Fruit fly (Drosophila melanogaster) whole organism, embryonic: ENCODE measurements around the gene Arfip.
A peak's percentile ranks its signal among the peaks of the same experiment; 100 is the strongest.

Experiments
- BEAF-32 ChIP-seq: fragments of 200-800 bp; sonication (Bioruptor generic); optimal IDR thresholded peaks from 3 replicates; lab custom pipeline; 2017; ENCODE audit warnings: missing biosample characterization, missing genetic modification characterization, mild to moderate bottlenecking, moderate library complexity, missing genetic modification reagents
- CG10267 ChIP-seq: fragments of 200-800 bp; sonication (Bioruptor generic); optimal IDR thresholded peaks from 2 replicates; lab custom pipeline; 2018; ENCODE audit warnings: missing biosample characterization, mild to moderate bottlenecking, missing genetic modification characterization, moderate library complexity
- CG10565 ChIP-seq: fragments of 200-800 bp; sonication (Bioruptor generic); optimal IDR thresholded peaks from 3 replicates; lab custom pipeline; 2016; ENCODE audit warnings: missing biosample characterization, mild to moderate bottlenecking, missing genetic modification characterization
- CG12071 ChIP-seq: fragments of 200-800 bp; sonication (Bioruptor generic); optimal IDR thresholded peaks from 3 replicates; lab custom pipeline; 2018; ENCODE audit warnings: missing biosample characterization, mild to moderate bottlenecking, missing genetic modification characterization
- CG12219 ChIP-seq: fragments of 200-800 bp; sonication (Bioruptor generic); optimal IDR thresholded peaks from 3 replicates; lab custom pipeline; 2018; ENCODE audit warnings: missing biosample characterization, mild to moderate bottlenecking, missing genetic modification characterization
- CG12299 ChIP-seq: fragments of 200-800 bp; sonication (Bioruptor generic); optimal IDR thresholded peaks from 2 replicates; lab custom pipeline; 2018; ENCODE audit warnings: missing biosample characterization, mild to moderate bottlenecking, missing genetic modification characterization
- CG13894 ChIP-seq: fragments of 200-800 bp; sonication (Bioruptor generic); optimal IDR thresholded peaks from 3 replicates; lab custom pipeline; 2018; ENCODE audit warnings: missing biosample characterization, mild to moderate bottlenecking, missing genetic modification characterization, moderate library complexity
- CG14441 ChIP-seq: fragments of 200-800 bp; sonication (Bioruptor generic); IDR thresholded peaks from 2 replicates; pipeline ENCODE4 v1.3.6; 2022; ENCODE audit warnings: missing biosample characterization, missing genetic modification characterization
- CG15514 ChIP-seq: fragments of 200-800 bp; sonication (Bioruptor generic); optimal IDR thresholded peaks from 3 replicates; lab custom pipeline; 2017; ENCODE audit warnings: missing biosample characterization, missing genetic modification characterization, mild to moderate bottlenecking, moderate library complexity, missing genetic modification reagents
- CG17568 ChIP-seq: fragments of 200-800 bp; sonication (Bioruptor generic); optimal IDR thresholded peaks from 2 replicates; lab custom pipeline; 2018; ENCODE audit warnings: missing biosample characterization, mild to moderate bottlenecking, missing genetic modification characterization, moderate library complexity
- CG17829 ChIP-seq: fragments of 200-800 bp; optimal IDR thresholded peaks from 2 replicates; lab custom pipeline; 2019; ENCODE audit warnings: missing biosample characterization, mild to moderate bottlenecking, missing genetic modification characterization, moderate library complexity
- CG2116 ChIP-seq: fragments of 200-800 bp; sonication (Bioruptor generic); optimal IDR thresholded peaks from 3 replicates; lab custom pipeline; 2018; ENCODE audit warnings: missing biosample characterization, mild to moderate bottlenecking, missing genetic modification characterization
- CG32532 ChIP-seq: fragments of 200-800 bp; sonication (Bioruptor generic); IDR thresholded peaks from 2 replicates; pipeline ENCODE4 v1.3.6; 2022; ENCODE audit warnings: missing biosample characterization, missing genetic modification characterization
- CG4424 ChIP-seq: fragments of 200-800 bp; sonication (Bioruptor generic); optimal IDR thresholded peaks from 3 replicates; lab custom pipeline; 2016; ENCODE audit warnings: missing biosample characterization, missing genetic modification characterization
- CG5953 ChIP-seq: fragments of 200-800 bp; sonication (Bioruptor generic); IDR thresholded peaks from 2 replicates; pipeline ENCODE4 v1.3.6; 2022; ENCODE audit warnings: missing biosample characterization, missing genetic modification characterization
- CG7372 ChIP-seq: fragments of 200-800 bp; sonication (Bioruptor generic); IDR thresholded peaks from 2 replicates; pipeline ENCODE4 v1.3.6; 2022; ENCODE audit warnings: missing biosample characterization, missing genetic modification characterization
- CG9727 ChIP-seq: fragments of 200-800 bp; sonication (Bioruptor generic); optimal IDR thresholded peaks from 3 replicates; lab custom pipeline; 2017; ENCODE audit warnings: missing biosample characterization, mild to moderate bottlenecking, missing genetic modification characterization
- CG9797 ChIP-seq: fragments of 200-800 bp; sonication (Bioruptor generic); optimal IDR thresholded peaks from 3 replicates; lab custom pipeline; 2018; ENCODE audit warnings: missing biosample characterization, mild to moderate bottlenecking, missing genetic modification characterization
- CoRest ChIP-seq: fragments of 200-800 bp; sonication (Bioruptor generic); optimal IDR thresholded peaks from 3 replicates; lab custom pipeline; 2018; ENCODE audit warnings: missing biosample characterization, mild to moderate bottlenecking, missing genetic modification characterization, moderate library complexity
- Ets65A ChIP-seq: fragments of 200-800 bp; sonication (Bioruptor generic); peaks from one replicate; lab custom pipeline; 2016; ENCODE audit warnings: missing biosample characterization, missing genetic modification characterization
- Ets97D ChIP-seq: fragments of 200-800 bp; sonication (Bioruptor generic); optimal IDR thresholded peaks from 3 replicates; lab custom pipeline; 2016; ENCODE audit warnings: missing biosample characterization, missing genetic modification characterization
- HLHmδ ChIP-seq: fragments of 200-800 bp; sonication (Bioruptor generic); optimal IDR thresholded peaks from 2 replicates; lab custom pipeline; 2018; ENCODE audit warnings: missing biosample characterization, mild to moderate bottlenecking, missing genetic modification characterization, moderate library complexity
- HmgZ ChIP-seq: fragments of 200-800 bp; sonication (Bioruptor generic); optimal IDR thresholded peaks from 2 replicates; lab custom pipeline; 2018; ENCODE audit warnings: missing biosample characterization, mild to moderate bottlenecking, missing genetic modification characterization
- Opbp ChIP-seq: fragments of 200-800 bp; sonication (Bioruptor generic); IDR thresholded peaks from 3 replicates; pipeline ENCODE4 v1.3.6; 2022; ENCODE audit warnings: missing biosample characterization, missing genetic modification characterization; ENCODE audit not compliant: partially characterized antibody
- Sox100B ChIP-seq: fragments of 200-800 bp; sonication (Bioruptor generic); optimal IDR thresholded peaks from 3 replicates; lab custom pipeline; 2018; ENCODE audit warnings: missing biosample characterization, mild to moderate bottlenecking, missing genetic modification characterization
- Ssrp ChIP-seq: fragments of 200-800 bp; sonication (Bioruptor generic); optimal IDR thresholded peaks from 2 replicates; lab custom pipeline; 2018; ENCODE audit warnings: missing biosample characterization, mild to moderate bottlenecking, missing genetic modification characterization, moderate library complexity
- Trl ChIP-seq, 3 experiments: fragments of >200 bp in 2 of 3; fragments of 200-800 bp in 1 of 3; sonication (Bioruptor generic) in 1 of 3; optimal IDR thresholded peaks; 2 replicates in 1 of 3; 3 replicates in 2 of 3; lab custom pipeline; 2016 to 2017; ENCODE audit warnings: missing biosample characterization in 1 of 3, missing genetic modification characterization in 1 of 3
- YL-1 ChIP-seq: fragments of 200-800 bp; sonication (Bioruptor generic); optimal IDR thresholded peaks from 3 replicates; lab custom pipeline; 2017; ENCODE audit warnings: missing biosample characterization, mild to moderate bottlenecking, missing genetic modification characterization
- amos ChIP-seq: fragments of 200-800 bp; sonication (Bioruptor generic); IDR thresholded peaks from 2 replicates; pipeline ENCODE4 v1.3.6; 2022; ENCODE audit warnings: missing biosample characterization, missing genetic modification characterization; ENCODE audit not compliant: partially characterized antibody
- btn ChIP-seq: fragments of 200-800 bp; sonication (Bioruptor generic); optimal IDR thresholded peaks from 2 replicates; lab custom pipeline; 2016; ENCODE audit warnings: missing biosample characterization, missing genetic modification characterization
- chm ChIP-seq: fragments of 200-800 bp; sonication (Bioruptor generic); IDR thresholded peaks from 2 replicates; pipeline ENCODE4 v1.3.6; 2022; ENCODE audit warnings: missing biosample characterization, missing genetic modification characterization
- croc ChIP-seq: fragments of 200-800 bp; sonication (Bioruptor generic); conservative IDR thresholded peaks from 3 replicates; pipeline ENCODE4 v1.3.6; 2022; ENCODE audit warnings: missing biosample characterization, missing genetic modification characterization
- crp ChIP-seq, 2 experiments: fragments of 200-800 bp; sonication (Bioruptor generic); optimal IDR thresholded peaks; 2 replicates in 1 of 2; 3 replicates in 1 of 2; lab custom pipeline; 2017; ENCODE audit warnings: missing biosample characterization in 2 of 2, missing genetic modification characterization in 2 of 2, mild to moderate bottlenecking in 1 of 2, moderate library complexity in 1 of 2
- danr ChIP-seq: fragments of 200-800 bp; sonication (Bioruptor generic); IDR thresholded peaks from 2 replicates; pipeline ENCODE4 v1.3.6; 2022; ENCODE audit warnings: missing biosample characterization, missing genetic modification characterization
- fru ChIP-seq: fragments of >200 bp; optimal IDR thresholded peaks from 2 replicates; lab custom pipeline; 2017
- ftz-f1 ChIP-seq: fragments of 200-800 bp; sonication (Bioruptor generic); optimal IDR thresholded peaks from 2 replicates; lab custom pipeline; 2016; ENCODE audit warnings: missing biosample characterization, missing genetic modification characterization
- fu2 ChIP-seq: fragments of 200-800 bp; sonication (Bioruptor generic); optimal IDR thresholded peaks from 2 replicates; lab custom pipeline; 2016; ENCODE audit warnings: missing biosample characterization, missing genetic modification characterization
- gfzf ChIP-seq: fragments of 200-800 bp; sonication (Bioruptor generic); optimal IDR thresholded peaks from 2 replicates; lab custom pipeline; 2016; ENCODE audit warnings: missing biosample characterization, mild to moderate bottlenecking, missing genetic modification characterization, moderate library complexity
- ham ChIP-seq: fragments of 200-800 bp; sonication (Bioruptor generic); IDR thresholded peaks from 2 replicates; pipeline ENCODE4 v1.3.6; 2022; ENCODE audit warnings: missing biosample characterization, missing genetic modification characterization
- knrl ChIP-seq: fragments of 200-800 bp; sonication (Bioruptor generic); IDR thresholded peaks from 3 replicates; pipeline ENCODE4 v1.3.6; 2022; ENCODE audit warnings: missing biosample characterization, missing genetic modification characterization; ENCODE audit not compliant: partially characterized antibody
- lola ChIP-seq, 3 experiments: fragments of >200 bp in 2 of 3; fragments of 200-800 bp in 1 of 3; sonication (Bioruptor generic) in 1 of 3; optimal IDR thresholded peaks; 2 replicates each; lab custom pipeline; 2017 to 2019; ENCODE audit warnings: missing biosample characterization in 3 of 3, missing genetic modification characterization in 3 of 3, mild to moderate bottlenecking in 1 of 3, moderate library complexity in 1 of 3
- mirr ChIP-seq: fragments of 200-800 bp; sonication (Bioruptor generic); optimal IDR thresholded peaks from 3 replicates; lab custom pipeline; 2018; ENCODE audit warnings: missing biosample characterization, mild to moderate bottlenecking, missing genetic modification characterization
- nerfin-1 ChIP-seq: fragments of 200-800 bp; sonication (Bioruptor generic); optimal IDR thresholded peaks from 3 replicates; lab custom pipeline; 2019; ENCODE audit warnings: missing biosample characterization, mild to moderate bottlenecking, missing genetic modification characterization, moderate library complexity
- peb ChIP-seq: fragments of 200-800 bp; sonication (Bioruptor generic); IDR thresholded peaks from 2 replicates; pipeline ENCODE4 v1.3.6; 2022; ENCODE audit warnings: missing biosample characterization, missing genetic modification characterization
- row ChIP-seq: fragments of 200-800 bp; sonication (Bioruptor generic); IDR thresholded peaks from 3 replicates; pipeline ENCODE4 v1.3.6; 2022; ENCODE audit warnings: missing biosample characterization, missing genetic modification characterization
- sens ChIP-seq: fragments of 200-800 bp; sonication (Bioruptor generic); peaks from one replicate; lab custom pipeline; 2016; ENCODE audit warnings: missing biosample characterization, missing genetic modification characterization
- stwl ChIP-seq: fragments of 200-800 bp; sonication (Bioruptor generic); optimal IDR thresholded peaks from 3 replicates; lab custom pipeline; 2018; ENCODE audit warnings: missing biosample characterization, mild to moderate bottlenecking, missing genetic modification characterization, moderate library complexity
- trem ChIP-seq: fragments of 200-800 bp; optimal IDR thresholded peaks from 3 replicates; lab custom pipeline; 2019; ENCODE audit warnings: missing biosample characterization, mild to moderate bottlenecking, missing genetic modification characterization, moderate library complexity
- twi ChIP-seq: fragments of 200-800 bp; optimal IDR thresholded peaks from 2 replicates; lab custom pipeline; 2019; ENCODE audit warnings: missing biosample characterization, mild to moderate bottlenecking, missing genetic modification characterization, moderate library complexity
- wor ChIP-seq: fragments of 200-800 bp; sonication (Bioruptor generic); IDR thresholded peaks from 2 replicates; pipeline ENCODE4 v1.3.6; 2022; ENCODE audit warnings: missing biosample characterization, missing genetic modification characterization

Arfip gene

DNA sequence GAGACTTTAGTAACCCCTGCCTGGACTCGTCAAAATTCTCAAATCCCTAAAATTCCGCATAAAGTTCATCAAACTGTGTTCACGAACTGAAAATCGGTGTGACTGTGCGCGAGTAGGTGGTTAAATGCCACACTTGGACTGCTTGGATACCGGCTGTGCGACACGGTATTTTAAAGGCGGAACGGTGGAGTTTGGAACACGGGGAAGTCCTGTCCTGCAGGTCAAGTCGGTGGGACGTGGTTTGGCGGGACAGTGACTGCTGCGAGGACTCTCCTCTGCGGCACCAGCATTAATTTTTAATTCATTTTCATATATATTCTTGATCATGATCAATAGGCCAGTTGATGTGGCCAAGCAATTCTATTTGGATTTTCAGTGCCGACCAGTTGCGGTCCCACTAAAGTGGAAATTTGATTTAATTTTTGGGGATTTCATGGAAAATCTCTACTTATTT, at the start of gene Arfip, which contains the start of gene CG17721:
TSS of gene Arfip (minus strand) at position 96 of the 454 bp plus-strand sequence.
TSS of gene CG17721 (plus strand) at position 223 of the 454 bp plus-strand sequence.
- TF ChIP-seq lola (GFP tag; optimal IDR thresholded peaks at IDR 0.05; lab: Kevin White, UChicago) (no peak), gfzf (GFP tag; lab: Kevin White, UChicago) (peak; percentile 95), CG32532 (GFP tag; lab: Robert Waterston, UW) (no peak), twi (tag; lab: Kevin White, UChicago) (no peak), CG12071 (GFP tag; lab: Kevin White, UChicago) (no peak), danr (GFP tag; lab: Robert Waterston, UW) (no peak), HmgZ (tag; lab: Kevin White, UChicago) (peak; percentile 35), Trl (optimal IDR thresholded peaks at IDR 0.05; lab: Kevin White, UChicago) (no peak), Trl (GFP tag; optimal IDR thresholded peaks at IDR 0.05; lab: Kevin White, UChicago) (no peak), CG17568 (no peak), CG5953 (no peak), Ssrp (tag; lab: Kevin White, UChicago) (no peak), ham (GFP tag; lab: Robert Waterston, UW) (no peak), CG9797 (GFP tag; lab: Kevin White, UChicago) (peak; percentile 92), chm (GFP tag; lab: Robert Waterston, UW) (no peak), trem (peak; percentile 74), wor (GFP tag; lab: Robert Waterston, UW) (no peak), fu2 (GFP tag; lab: Kevin White, UChicago) (no peak), CG12299 (peak; percentile 26), btn (GFP tag; lab: Kevin White, UChicago) (no peak), row (GFP tag; lab: Robert Waterston, UW) (peak; percentile 63), CG9727 (peak; percentile 7), CG12219 (GFP tag; lab: Kevin White, UChicago) (no peak), CG10565 (GFP tag; lab: Kevin White, UChicago) (no peak), CG15514 (GFP tag; lab: Kevin White, UChicago) (peak; percentile 57), HLHmδ (GFP tag; lab: Kevin White, UChicago) (peak; percentile 12), ftz-f1 (GFP tag; lab: Kevin White, UChicago) (no peak), CG13894 (tag; lab: Kevin White, UChicago) (no peak), CG17829 (tag; lab: Kevin White, UChicago) (peak; percentile 49), Opbp (GFP tag; lab: Robert Waterston, UW) (peak; percentile 46; the same call in 2 of the 3 replicates), fru (lab: Kevin White, UChicago) (no peak), Ets65A (GFP tag; lab: Kevin White, UChicago) (peak; percentile 59), stwl (tag; lab: Kevin White, UChicago) (peak; percentile 44), CG2116 (peak; percentile 21), sens (GFP tag; lab: Kevin White, UChicago) (peak; percentile 88), CoRest (tag; lab: Kevin White, UChicago) (peak; percentile 52), Ets97D (GFP tag; lab: Kevin White, UChicago) (peak; percentile 53), knrl (GFP tag; lab: Robert Waterston, UW) (peak; percentile 33; the same call in 1 of the 3 replicates), Sox100B (GFP tag; lab: Kevin White, UChicago) (no peak), CG10267 (tag; lab: Kevin White, UChicago) (peak; percentile 16), CG7372 (no peak), amos (GFP tag; lab: Robert Waterston, UW) (peak; percentile 34), croc (no peak), YL-1 (GFP tag; lab: Kevin White, UChicago) (peak; percentile 55), mirr (no peak), BEAF-32 (peak; percentile 49), CG4424 (GFP tag; lab: Kevin White, UChicago) (no peak), CG14441 (GFP tag; lab: Robert Waterston, UW) (no peak), crp (GFP tag; optimal IDR thresholded peaks at IDR 0.05; lab: Kevin White, UChicago) (peak in 1 of 2 experiments; percentile 57), peb (GFP tag; lab: Robert Waterston, UW) (no peak), nerfin-1 (tag; lab: Kevin White, UChicago) (peak; percentile 9)
